Worm (Caenorhabditis elegans) whole organism, L4/young adult: ENCODE data around the gene R10E9.4.

Source experiments
- W03F9.2 ChIP-seq: fragments of 150-350 bp; optimal IDR thresholded peaks from 2 replicates; lab custom pipeline; 2014; ENCODE audit warnings: missing biosample characterization, missing genetic modification characterization
- dao-5 ChIP-seq: sonication (generic microtip); optimal IDR thresholded peaks from 2 replicates; lab custom pipeline; 2016; ENCODE audit warnings: missing genotype, missing genetic modification characterization, moderate library complexity, missing compliant biosample characterization
- him-1 ChIP-seq: sonication (generic microtip); optimal IDR thresholded peaks from 2 replicates; lab custom pipeline; 2016; ENCODE audit warnings: missing genotype, missing genetic modification reagents, missing genetic modification characterization, missing compliant biosample characterization

DNA sequence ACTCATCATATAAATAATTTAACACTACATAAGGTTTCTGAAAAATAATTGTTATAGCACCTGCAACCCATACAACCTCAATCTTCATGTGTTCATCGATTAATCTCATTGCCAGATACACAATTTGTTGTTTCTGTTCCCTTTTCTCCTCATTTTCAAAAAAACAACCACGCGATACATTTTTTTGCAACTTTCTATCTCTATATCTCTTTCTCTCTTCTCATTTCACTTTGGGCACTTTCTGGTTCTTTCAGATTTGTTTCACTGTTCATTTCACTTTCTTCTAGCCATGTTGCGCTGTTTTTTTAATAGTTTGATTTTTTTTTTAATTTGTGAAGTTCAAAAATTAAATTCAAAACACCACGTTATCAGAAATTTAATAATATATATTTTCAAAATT, 13.4 kb downstream of the R10E9.4 start:
- TF ChIP-seq dao-5 (tag; lab: Kevin White, UChicago) = no peak
- TF ChIP-seq W03F9.2 (tag; lab: Kevin White, UChicago) = no peak
- no peak for TF ChIP-seq him-1
